Worm (Caenorhabditis elegans) whole organism, late embryonic: ENCODE data around the gene smc-3.

Source experiments
- dmd-4 ChIP-seq: sonication (generic microtip); optimal IDR thresholded peaks from 2 replicates; lab custom pipeline; 2016; ENCODE audit warnings: borderline replicate concordance, missing genetic modification characterization, missing compliant biosample characterization
- gmeb-2 ChIP-seq: sonication (generic microtip); optimal IDR thresholded peaks from 2 replicates; lab custom pipeline; 2016; ENCODE audit warnings: missing genetic modification characterization, inconsistent platforms, missing compliant biosample characterization

DNA sequence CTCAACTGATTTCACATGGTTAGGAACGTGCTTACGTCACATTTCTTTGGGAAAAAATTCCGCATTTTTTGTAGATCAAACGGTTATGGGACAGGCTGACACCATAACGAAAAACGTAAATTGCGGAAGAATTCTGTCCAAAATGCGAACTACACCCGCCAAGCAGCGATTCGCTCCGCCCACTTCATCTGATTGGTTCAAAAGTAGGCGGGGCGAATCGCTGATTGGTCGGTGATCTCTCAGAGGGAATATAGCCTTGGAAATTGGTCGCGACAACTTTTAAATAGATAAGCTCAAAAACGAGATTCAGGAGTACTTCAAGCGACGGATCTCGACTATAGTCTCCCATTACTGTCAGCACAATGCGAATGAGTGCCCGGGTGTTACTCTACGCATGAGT is 46.9 kb downstream of the smc-3 start:
- TF ChIP-seq dmd-4 (tag; lab: Kevin White, UChicago), result no peak
- TF ChIP-seq gmeb-2 (tag; lab: Kevin White, UChicago), result no peak
